Fruit fly (Drosophila melanogaster): ENCODE results near the gene hay.
A peak's percentile ranks its signal among the peaks of the same experiment; 100 is the strongest.

hay gene

DNA sequence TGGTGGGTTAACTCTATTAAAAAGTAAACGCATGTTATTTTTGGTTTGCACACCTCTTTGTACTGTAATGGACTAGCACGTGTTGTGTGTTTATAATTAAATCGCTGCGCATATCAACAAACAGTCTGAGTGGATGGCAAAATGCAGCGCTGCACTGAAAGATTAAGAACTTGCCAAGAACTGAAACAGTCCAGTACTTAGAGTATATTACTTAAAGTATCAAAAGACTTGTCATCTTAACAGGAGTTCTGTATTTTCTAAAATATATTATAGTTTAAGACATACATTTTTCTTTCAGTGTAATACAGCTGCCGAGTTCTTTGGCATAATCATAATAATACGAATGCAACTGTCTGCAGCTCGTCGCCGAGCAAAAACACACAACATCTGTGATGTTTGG lies 17.6 kb downstream of the hay start (continued):
- TF ChIP-seq Xrp1 (GFP tag; IDR thresholded peaks at IDR 0.05): peak; percentile 5; the same call in 1 of the 2 replicates
- peak; percentile 9 for TF ChIP-seq CG10979 (tag; optimal IDR thresholded peaks at IDR 0.05)
- TF ChIP-seq vvl (GFP tag; IDR thresholded peaks at IDR 0.05): peak; percentile 36; the same call in 1 of the 2 replicates
- TF ChIP-seq Rx (GFP tag; IDR thresholded peaks at IDR 0.05): no peak
- TF ChIP-seq Usf (GFP tag; optimal IDR thresholded peaks at IDR 0.05): no peak
- TF ChIP-seq E2f1 (GFP tag; IDR thresholded peaks at IDR 0.05): no peak
- no peak for TF ChIP-seq prd (optimal IDR thresholded peaks at IDR 0.05)
- TF ChIP-seq prd (GFP tag; IDR thresholded peaks at IDR 0.05): peak; percentile 24; the same call in 1 of the 3 replicates
- peak; percentile 13 for TF ChIP-seq CG1603 (tag; optimal IDR thresholded peaks at IDR 0.05)
- TF ChIP-seq nerfin-2 (GFP tag; IDR thresholded peaks at IDR 0.05; ENCODE audit: partially characterized antibody): no peak
- TF ChIP-seq schlank (tag; optimal IDR thresholded peaks at IDR 0.05): no peak
- TF ChIP-seq sc (optimal IDR thresholded peaks at IDR 0.05): no peak
- TF ChIP-seq sc (GFP tag; optimal IDR thresholded peaks at IDR 0.05): no peak
- TF ChIP-seq bsh (GFP tag; optimal IDR thresholded peaks at IDR 0.05): peak in 1 of 2 experiments; percentile 53
- 0 out of 3 replicates have a peak, but pooled peaks have one; percentile 52 for TF ChIP-seq ci (GFP tag; IDR thresholded peaks at IDR 0.05)
- TF ChIP-seq Sox102F (GFP tag; optimal IDR thresholded peaks at IDR 0.05): peak; percentile 23
- no peak for TF ChIP-seq ERR (GFP tag; optimal IDR thresholded peaks at IDR 0.05)
- no peak for TF ChIP-seq CG9932 (GFP tag; IDR thresholded peaks at IDR 0.05)
- TF ChIP-seq her (GFP tag; optimal IDR thresholded peaks at IDR 0.05): no peak
- TF ChIP-seq CG11398 (GFP tag; optimal IDR thresholded peaks at IDR 0.05): no peak
- 0 out of 3 replicates have a peak, but pooled peaks have one; percentile 13 for TF ChIP-seq CG11093 (GFP tag; IDR thresholded peaks at IDR 0.05)
- no peak for TF ChIP-seq CG6654 (GFP tag; optimal IDR thresholded peaks at IDR 0.05)
- peak; percentile 77 for TF ChIP-seq sens (GFP tag)
- no peak for TF ChIP-seq sob (GFP tag; IDR thresholded peaks at IDR 0.05)
- no peak for TF ChIP-seq CG7745 (tag; optimal IDR thresholded peaks at IDR 0.05)
- TF ChIP-seq Drgx (GFP tag; IDR thresholded peaks at IDR 0.05): peak; percentile 62
- peak; percentile 6 for TF ChIP-seq CG7839 (tag; optimal IDR thresholded peaks at IDR 0.05)
- peak; percentile 3 for TF ChIP-seq grau (tag; optimal IDR thresholded peaks at IDR 0.05)
- TF ChIP-seq Oli (tag; optimal IDR thresholded peaks at IDR 0.05): peak; percentile 1
- no peak for TF ChIP-seq z (GFP tag; IDR thresholded peaks at IDR 0.05)
- TF ChIP-seq gsb-n (tag; optimal IDR thresholded peaks at IDR 0.05): no peak
- TF ChIP-seq CG17361 (GFP tag; IDR thresholded peaks at IDR 0.05): 0 out of 3 replicates have a peak, but pooled peaks have one; percentile 15
- TF ChIP-seq psq (GFP tag; optimal IDR thresholded peaks at IDR 0.05): no peak
- no peak for TF ChIP-seq HHEX (GFP tag; optimal IDR thresholded peaks at IDR 0.05)
- no peak for TF ChIP-seq nerfin-1 (tag; optimal IDR thresholded peaks at IDR 0.05)
- TF ChIP-seq CG18262 (tag; optimal IDR thresholded peaks at IDR 0.05): peak; percentile 11
- 0 out of 2 replicates have a peak, but pooled peaks have one; percentile 24 for TF ChIP-seq Nf-YA (GFP tag; IDR thresholded peaks at IDR 0.05)
- no peak for TF ChIP-seq Aef1 (GFP tag; IDR thresholded peaks at IDR 0.05)
- TF ChIP-seq Ets65A (GFP tag): peak; percentile 87
- 0 out of 3 replicates have a peak, but pooled peaks have one; percentile 45 for TF ChIP-seq zfh1 (GFP tag; IDR thresholded peaks at IDR 0.05)
- no peak for TF ChIP-seq eve (GFP tag; optimal IDR thresholded peaks at IDR 0.05)
- 0 out of 2 replicates have a peak, but pooled peaks have one; percentile 20 for TF ChIP-seq CG31441 (GFP tag; IDR thresholded peaks at IDR 0.05)
- TF ChIP-seq CG12391 (tag; optimal IDR thresholded peaks at IDR 0.05): peak; percentile 5
- TF ChIP-seq twi (tag; optimal IDR thresholded peaks at IDR 0.05): peak; percentile 32
- peak; percentile 17 for TF ChIP-seq CG8388 (GFP tag; optimal IDR thresholded peaks at IDR 0.05)
- no peak for TF ChIP-seq Myb (GFP tag; optimal IDR thresholded peaks at IDR 0.05)
- 0 out of 2 replicates have a peak, but pooled peaks have one; percentile 8 for TF ChIP-seq ap (GFP tag; IDR thresholded peaks at IDR 0.05)
- TF ChIP-seq phol (tag; optimal IDR thresholded peaks at IDR 0.05): peak; percentile 9
- no peak for TF ChIP-seq pan (optimal IDR thresholded peaks at IDR 0.05)
- TF ChIP-seq pan (GFP tag; optimal IDR thresholded peaks at IDR 0.05 in 1 of 2, IDR thresholded peaks at IDR 0.05 in 1 of 2): no peak
- TF ChIP-seq CG2712 (tag; optimal IDR thresholded peaks at IDR 0.05): peak; percentile 12
- peak; percentile 17 for TF ChIP-seq unpg (GFP tag; optimal IDR thresholded peaks at IDR 0.05)
